Fruit fly (Drosophila melanogaster): ENCODE data around the gene Esyt2.
A peak's percentile ranks its signal among the peaks of the same experiment; 100 is the strongest.

Esyt2 gene

dm6 chr3R:24564799-24565344 lies 20.4 kb downstream of the Esyt2 start:
- TF ChIP-seq bab1 (GFP tag; optimal IDR thresholded peaks at IDR 0.05) (no peak), cnc (optimal IDR thresholded peaks at IDR 0.05) (no peak), Mnt (GFP tag; optimal IDR thresholded peaks at IDR 0.05) (no peak), Hr96 (GFP tag; optimal IDR thresholded peaks at IDR 0.05) (no peak), cic (GFP tag; optimal IDR thresholded peaks at IDR 0.05) (no peak), CG11617 (GFP tag; optimal IDR thresholded peaks at IDR 0.05) (no peak), Clk (GFP tag; optimal IDR thresholded peaks at IDR 0.05) (no peak), pad (GFP tag; optimal IDR thresholded peaks at IDR 0.05) (no peak), CG7045 (GFP tag; optimal IDR thresholded peaks at IDR 0.05) (peak; percentile 29), toe (GFP tag; optimal IDR thresholded peaks at IDR 0.05) (no peak), CG33017 (tag; optimal IDR thresholded peaks at IDR 0.05) (peak; percentile 14), CG1620 (GFP tag; optimal IDR thresholded peaks at IDR 0.05) (no peak), CG12768 (GFP tag; optimal IDR thresholded peaks at IDR 0.05) (no peak), kay (GFP tag; ENCODE audit: borderline replicate concordance) (peak; percentile 84), CG7101 (tag; optimal IDR thresholded peaks at IDR 0.05) (no peak), tj (GFP tag; optimal IDR thresholded peaks at IDR 0.05) (peak; percentile 61)

- TF ChIP-seq CG12768 (GFP tag; optimal IDR thresholded peaks at IDR 0.05) (peak; percentile 74), ovo (GFP tag; optimal IDR thresholded peaks at IDR 0.05) (peak; percentile 92), CG7101 (tag; optimal IDR thresholded peaks at IDR 0.05) (peak; percentile 74), CG1620 (GFP tag; optimal IDR thresholded peaks at IDR 0.05) (peak; percentile 57), kay (GFP tag; ENCODE audit: borderline replicate concordance) (peak; percentile 100), cnc (optimal IDR thresholded peaks at IDR 0.05) (no peak), CG5204 (GFP tag; optimal IDR thresholded peaks at IDR 0.05) (no peak), CG11617 (GFP tag; optimal IDR thresholded peaks at IDR 0.05) (peak; percentile 42), CG7045 (GFP tag; optimal IDR thresholded peaks at IDR 0.05) (peak; percentile 21), Crg-1 (GFP tag; optimal IDR thresholded peaks at IDR 0.05) (peak; percentile 69), CG33017 (tag; optimal IDR thresholded peaks at IDR 0.05) (peak; percentile 73), cic (GFP tag; optimal IDR thresholded peaks at IDR 0.05) (peak; percentile 99), pad (GFP tag; optimal IDR thresholded peaks at IDR 0.05) (peak; percentile 60), Clk (GFP tag; optimal IDR thresholded peaks at IDR 0.05) (peak; percentile 39), bab1 (GFP tag; optimal IDR thresholded peaks at IDR 0.05) (peak; percentile 76), tj (GFP tag; optimal IDR thresholded peaks at IDR 0.05) (peak; percentile 49), Mnt (GFP tag; optimal IDR thresholded peaks at IDR 0.05) (peak; percentile 91), toe (GFP tag; optimal IDR thresholded peaks at IDR 0.05) (no peak), CG14711 (tag; optimal IDR thresholded peaks at IDR 0.05) (peak; percentile 77), Hr96 (GFP tag; optimal IDR thresholded peaks at IDR 0.05) (peak; percentile 55)
These were observed 21.3 kb downstream of the Esyt2 start for dm6 chr3R:24565748-24566239.

- peak; percentile 96 for TF ChIP-seq kay (GFP tag; ENCODE audit: borderline replicate concordance)
- TF ChIP-seq CG1620 (GFP tag; optimal IDR thresholded peaks at IDR 0.05), result no peak
- peak; percentile 77 for TF ChIP-seq CG12768 (GFP tag; optimal IDR thresholded peaks at IDR 0.05)
- no peak for TF ChIP-seq CG14711 (tag; optimal IDR thresholded peaks at IDR 0.05)
- no peak for TF ChIP-seq CG11617 (GFP tag; optimal IDR thresholded peaks at IDR 0.05)
- TF ChIP-seq cic (GFP tag; optimal IDR thresholded peaks at IDR 0.05), result peak; percentile 95
- TF ChIP-seq CG7045 (GFP tag; optimal IDR thresholded peaks at IDR 0.05), result peak; percentile 22
- peak; percentile 61 for TF ChIP-seq Crg-1 (GFP tag; optimal IDR thresholded peaks at IDR 0.05)
- TF ChIP-seq ovo (GFP tag; optimal IDR thresholded peaks at IDR 0.05), result no peak
- TF ChIP-seq Hr96 (GFP tag; optimal IDR thresholded peaks at IDR 0.05), result no peak
- TF ChIP-seq Clk (GFP tag; optimal IDR thresholded peaks at IDR 0.05), result peak; percentile 25
- TF ChIP-seq bab1 (GFP tag; optimal IDR thresholded peaks at IDR 0.05), result no peak
- peak; percentile 61 for TF ChIP-seq pad (GFP tag; optimal IDR thresholded peaks at IDR 0.05)
- peak; percentile 76 to 84 for TF ChIP-seq cnc (optimal IDR thresholded peaks at IDR 0.05)
- no peak for TF ChIP-seq toe (GFP tag; optimal IDR thresholded peaks at IDR 0.05)
- TF ChIP-seq CG5204 (GFP tag; optimal IDR thresholded peaks at IDR 0.05), result no peak
- peak; percentile 82 for TF ChIP-seq Mnt (GFP tag; optimal IDR thresholded peaks at IDR 0.05)
- TF ChIP-seq CG33017 (tag; optimal IDR thresholded peaks at IDR 0.05), result peak; percentile 47
- TF ChIP-seq tj (GFP tag; optimal IDR thresholded peaks at IDR 0.05), result no peak
- TF ChIP-seq CG7101 (tag; optimal IDR thresholded peaks at IDR 0.05), result peak; percentile 40
These were observed 22.4 kb downstream of the Esyt2 start for dm6 chr3R:24566756-24567426.

- TF ChIP-seq Mnt (GFP tag; optimal IDR thresholded peaks at IDR 0.05) (peak; percentile 10), Crg-1 (GFP tag; optimal IDR thresholded peaks at IDR 0.05) (peak; percentile 25), tj (GFP tag; optimal IDR thresholded peaks at IDR 0.05) (peak; percentile 49), toe (GFP tag; optimal IDR thresholded peaks at IDR 0.05) (peak; percentile 87), CG7045 (GFP tag; optimal IDR thresholded peaks at IDR 0.05) (peak; percentile 73), CG14711 (tag; optimal IDR thresholded peaks at IDR 0.05) (peak; percentile 56), Clk (GFP tag; optimal IDR thresholded peaks at IDR 0.05) (peak; percentile 66), CG7101 (tag; optimal IDR thresholded peaks at IDR 0.05) (peak; percentile 66), bab1 (GFP tag; optimal IDR thresholded peaks at IDR 0.05) (peak; percentile 36), kay (GFP tag; ENCODE audit: borderline replicate concordance) (no peak), pad (GFP tag; optimal IDR thresholded peaks at IDR 0.05) (peak; percentile 11), CG12768 (GFP tag; optimal IDR thresholded peaks at IDR 0.05) (peak; percentile 41), CG11617 (GFP tag; optimal IDR thresholded peaks at IDR 0.05) (peak; percentile 78), CG5204 (GFP tag; optimal IDR thresholded peaks at IDR 0.05) (peak; percentile 81), ovo (GFP tag; optimal IDR thresholded peaks at IDR 0.05) (no peak), CG33017 (tag; optimal IDR thresholded peaks at IDR 0.05) (peak; percentile 75), cic (GFP tag; optimal IDR thresholded peaks at IDR 0.05) (no peak), cnc (optimal IDR thresholded peaks at IDR 0.05) (no peak), Hr96 (GFP tag; optimal IDR thresholded peaks at IDR 0.05) (peak; percentile 68), CG1620 (GFP tag; optimal IDR thresholded peaks at IDR 0.05) (peak; percentile 10)
These were observed 22.9 kb downstream of the Esyt2 start for dm6 chr3R:24567427-24567771.
